Worm (Caenorhabditis elegans) whole organism, young adult: ENCODE measurements around the gene pmp-1.

Source experiments
- Y79H2A.3 ChIP-seq: fragments of 200-800 bp; sonication (Bioruptor generic); conservative IDR thresholded peaks from 2 replicates; pipeline ENCODE4 v1.3.6; 2022; ENCODE audit warnings: missing genetic modification reagents, missing genetic modification characterization, missing compliant biosample characterization
- attf-3 ChIP-seq: fragments of 200-800 bp; sonication (Bioruptor generic); conservative IDR thresholded peaks from 2 replicates; pipeline ENCODE4 v1.3.6; 2022; ENCODE audit warnings: missing genetic modification reagents, missing genetic modification characterization, missing compliant biosample characterization
- cebp-2 ChIP-seq: fragments of 200-800 bp; sonication (Bioruptor generic); IDR thresholded peaks from 2 replicates; pipeline ENCODE4 v1.3.6; 2022; ENCODE audit warnings: missing genetic modification characterization, missing compliant biosample characterization
- dpl-1 ChIP-seq: fragments of 150-350 bp; optimal IDR thresholded peaks from 2 replicates; lab custom pipeline; 2014; ENCODE audit warnings: missing biosample characterization, missing genetic modification reagents, missing genetic modification characterization
- efl-1 ChIP-seq: fragments of 150-350 bp; optimal IDR thresholded peaks from 2 replicates; lab custom pipeline; 2014; ENCODE audit warnings: missing biosample characterization, missing genetic modification reagents, missing genetic modification characterization
- hlh-26 ChIP-seq: fragments of 200-800 bp; sonication (Bioruptor generic); conservative IDR thresholded peaks from 2 replicates; pipeline ENCODE4 v1.3.6; 2022; ENCODE audit warnings: missing genetic modification reagents, missing genetic modification characterization, missing compliant biosample characterization
- lir-1 ChIP-seq: fragments of 200-800 bp; sonication (Bioruptor generic); conservative IDR thresholded peaks from 2 replicates; pipeline ENCODE4 v1.3.6; 2022; ENCODE audit warnings: missing genetic modification reagents, missing genetic modification characterization, missing compliant biosample characterization
- nfya-1 ChIP-seq: sonication (generic microtip); optimal IDR thresholded peaks from 2 replicates; lab custom pipeline; 2017; ENCODE audit warnings: antibody characterized with exemption, missing compliant biosample characterization, missing genetic modification characterization, borderline replicate concordance; ENCODE audit not compliant: insufficient read depth
- sea-2 ChIP-seq: fragments of 200-800 bp; sonication (Bioruptor generic); IDR thresholded peaks from 2 replicates; pipeline ENCODE4 v1.3.6; 2022; ENCODE audit warnings: missing genetic modification characterization, missing compliant biosample characterization
- sptf-2 ChIP-seq: fragments of 200-800 bp; sonication (Bioruptor generic); optimal IDR thresholded peaks from 2 replicates; lab custom pipeline; 2018; ENCODE audit warnings: mild to moderate bottlenecking, missing genetic modification characterization, missing compliant biosample characterization
- unc-130 ChIP-seq: sonication (generic microtip); optimal IDR thresholded peaks from 2 replicates; lab custom pipeline; 2016; ENCODE audit warnings: missing genetic modification reagents, missing genetic modification characterization, missing compliant biosample characterization
- zfh-2 ChIP-seq: fragments of 200-800 bp; sonication (Bioruptor generic); conservative IDR thresholded peaks from 2 replicates; pipeline ENCODE4 v1.3.6; 2022; ENCODE audit warnings: missing genetic modification reagents, missing genetic modification characterization, missing compliant biosample characterization

DNA sequence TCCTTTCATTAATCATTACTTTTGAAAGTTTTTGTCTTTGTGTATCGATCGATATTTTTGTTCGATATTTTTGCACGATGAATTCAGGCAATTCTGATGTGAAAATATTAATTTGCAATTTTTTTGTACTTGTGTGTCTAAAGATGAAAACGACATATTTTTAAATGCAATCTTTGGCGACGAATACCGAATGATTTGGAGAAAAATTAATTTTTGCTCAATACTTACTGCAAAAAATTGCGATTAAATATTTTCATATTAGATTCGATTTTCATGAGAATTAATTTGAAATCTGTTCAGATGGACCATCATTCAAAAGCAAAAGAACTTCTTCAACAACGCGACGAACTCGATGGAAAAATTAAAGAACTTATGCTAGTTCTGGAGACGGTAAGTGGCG, 18.2 kb upstream of the pmp-1 start, which contains the start of gene psmd-9:
- no peak for TF ChIP-seq attf-3 (GFP tag; lab: Robert Waterston, UW)
- TF ChIP-seq sptf-2 (GFP tag; lab: Kevin White, UChicago): no peak
- TF ChIP-seq hlh-26: no peak
- TF ChIP-seq unc-130 (GFP tag; lab: Kevin White, UChicago): no peak
- no peak for TF ChIP-seq nfya-1 (tag; lab: Kevin White, UChicago)
- no peak for TF ChIP-seq lir-1 (GFP tag; lab: Robert Waterston, UW)
- no peak for TF ChIP-seq sea-2 (GFP tag; lab: Robert Waterston, UW)
- TF ChIP-seq dpl-1 (GFP tag; lab: Kevin White, UChicago): no peak
- TF ChIP-seq efl-1 (GFP tag; lab: Kevin White, UChicago): no peak
- no peak for TF ChIP-seq cebp-2 (GFP tag; lab: Robert Waterston, UW)
- TF ChIP-seq Y79H2A.3 (GFP tag; lab: Robert Waterston, UW): no peak
- no peak for TF ChIP-seq zfh-2 (GFP tag; lab: Robert Waterston, UW)
